Worm (Caenorhabditis elegans) whole organism, late embryonic: ENCODE measurements around the gene F49F1.9.
"Not testable (repeated sequence)": the region's sequence is repeated elsewhere in the genome, so short reads cannot be mapped to it uniquely, and the experiment has no call there.

Experiments used
- K09A11.1 ChIP-seq: sonication (generic microtip); optimal IDR thresholded peaks from 2 replicates; lab custom pipeline; 2017; ENCODE audit warnings: antibody characterized with exemption, mild to moderate bottlenecking, missing genetic modification characterization, missing compliant biosample characterization; ENCODE audit not compliant: insufficient read depth
- T23F11.4 ChIP-seq: fragments of 200-800 bp; sonication (Bioruptor generic); optimal IDR thresholded peaks from 2 replicates; lab custom pipeline; 2018; ENCODE audit warnings: mild to moderate bottlenecking, missing genetic modification characterization, missing compliant biosample characterization
- ahr-1 ChIP-seq: sonication (generic microtip); optimal IDR thresholded peaks from 2 replicates; lab custom pipeline; 2016; ENCODE audit warnings: missing genetic modification characterization, missing compliant biosample characterization
- ceh-18 ChIP-seq: sonication (generic microtip); optimal IDR thresholded peaks from 2 replicates; lab custom pipeline; 2016; ENCODE audit warnings: missing genetic modification characterization, missing compliant biosample characterization
- ceh-19 ChIP-seq: fragments of 200-800 bp; sonication (Bioruptor generic); optimal IDR thresholded peaks from 2 replicates; lab custom pipeline; 2018; ENCODE audit warnings: mild to moderate bottlenecking, missing genetic modification characterization, missing compliant biosample characterization
- ceh-22 ChIP-seq: sonication (generic microtip); optimal IDR thresholded peaks from 2 replicates; lab custom pipeline; 2017; ENCODE audit warnings: missing biosample characterization, missing genetic modification characterization
- ceh-30 ChIP-seq: fragments of 150-350 bp; optimal IDR thresholded peaks from 2 replicates; lab custom pipeline; 2014; ENCODE audit warnings: missing biosample characterization, missing genetic modification characterization
- ceh-31 ChIP-seq: sonication (generic microtip); optimal IDR thresholded peaks from 2 replicates; lab custom pipeline; 2016; ENCODE audit warnings: missing genetic modification characterization, missing compliant biosample characterization
- ceh-45 ChIP-seq: fragments of 200-800 bp; sonication (Bioruptor generic); IDR thresholded peaks from 2 replicates; pipeline ENCODE4 v1.3.6; 2022; ENCODE audit warnings: missing genetic modification reagents, missing genetic modification characterization, missing compliant biosample characterization
- ceh-6 ChIP-seq: fragments of 200-800 bp; sonication (Bioruptor generic); optimal IDR thresholded peaks from 2 replicates; lab custom pipeline; 2018; ENCODE audit warnings: mild to moderate bottlenecking, missing genetic modification characterization, missing compliant biosample characterization
- che-1 ChIP-seq: sonication (generic microtip); optimal IDR thresholded peaks from 2 replicates; lab custom pipeline; 2016; ENCODE audit warnings: mild to moderate bottlenecking, missing genetic modification characterization, missing compliant biosample characterization
- dmd-4 ChIP-seq: sonication (generic microtip); optimal IDR thresholded peaks from 2 replicates; lab custom pipeline; 2016; ENCODE audit warnings: borderline replicate concordance, missing genetic modification characterization, missing compliant biosample characterization
- dve-1 ChIP-seq: sonication (generic microtip); optimal IDR thresholded peaks from 2 replicates; lab custom pipeline; 2017; ENCODE audit warnings: antibody characterized with exemption, mild to moderate bottlenecking, missing genetic modification characterization, missing compliant biosample characterization
- fax-1 ChIP-seq: sonication (generic microtip); optimal IDR thresholded peaks from 2 replicates; lab custom pipeline; 2016; ENCODE audit warnings: missing genotype, missing genetic modification characterization, missing compliant biosample characterization
- fkh-10 ChIP-seq: fragments of 150-350 bp; optimal IDR thresholded peaks from 2 replicates; lab custom pipeline; 2014; ENCODE audit warnings: missing biosample characterization, missing genetic modification reagents, missing genetic modification characterization
- fkh-6 ChIP-seq: sonication (generic microtip); optimal IDR thresholded peaks from 2 replicates; lab custom pipeline; 2016; ENCODE audit warnings: missing genetic modification characterization, missing compliant biosample characterization
- gmeb-2 ChIP-seq: sonication (generic microtip); optimal IDR thresholded peaks from 2 replicates; lab custom pipeline; 2016; ENCODE audit warnings: missing genetic modification characterization, inconsistent platforms, missing compliant biosample characterization
- hlh-15 ChIP-seq: sonication (generic microtip); optimal IDR thresholded peaks from 2 replicates; lab custom pipeline; 2016; ENCODE audit warnings: missing genetic modification characterization, missing compliant biosample characterization
- madf-2 ChIP-seq: sonication (generic microtip); optimal IDR thresholded peaks from 2 replicates; lab custom pipeline; 2017; ENCODE audit warnings: missing genetic modification characterization, missing compliant biosample characterization
- mec-3 ChIP-seq: sonication (generic microtip); optimal IDR thresholded peaks from 2 replicates; lab custom pipeline; 2016; ENCODE audit warnings: borderline replicate concordance, missing genetic modification characterization, missing compliant biosample characterization
- nhr-11 ChIP-seq: fragments of 150-350 bp; optimal IDR thresholded peaks from 2 replicates; lab custom pipeline; 2014; ENCODE audit warnings: missing biosample characterization, missing genetic modification characterization
- nhr-232 ChIP-seq: sonication (generic microtip); optimal IDR thresholded peaks from 2 replicates; lab custom pipeline; 2016; ENCODE audit warnings: missing genetic modification characterization, missing compliant biosample characterization
- pag-3 ChIP-seq: sonication (generic microtip); optimal IDR thresholded peaks from 2 replicates; lab custom pipeline; 2016; ENCODE audit warnings: missing compliant biosample characterization, missing genetic modification characterization, borderline replicate concordance
- pax-1 ChIP-seq: fragments of 150-350 bp; optimal IDR thresholded peaks from 2 replicates; lab custom pipeline; 2014; ENCODE audit warnings: missing biosample characterization, missing genetic modification characterization
- pha-4 ChIP-seq: fragments of 150-350 bp; optimal IDR thresholded peaks from 2 replicates; lab custom pipeline; 2018; ENCODE audit warnings: missing biosample characterization, missing genetic modification reagents, missing genetic modification characterization
- pqm-1 ChIP-seq: sonication (generic microtip); optimal IDR thresholded peaks from 2 replicates; lab custom pipeline; 2016; ENCODE audit warnings: missing genetic modification characterization, missing compliant biosample characterization
- ref-2 ChIP-seq: sonication (generic microtip); optimal IDR thresholded peaks from 2 replicates; lab custom pipeline; 2016; ENCODE audit warnings: missing genetic modification characterization, missing compliant biosample characterization
- rnt-1 ChIP-seq: sonication (generic microtip); optimal IDR thresholded peaks from 2 replicates; lab custom pipeline; 2016; ENCODE audit warnings: missing genetic modification characterization, missing compliant biosample characterization
- sdc-2 ChIP-seq: sonication (generic microtip); optimal IDR thresholded peaks from 2 replicates; lab custom pipeline; 2016; ENCODE audit warnings: missing genotype, missing genetic modification characterization, missing compliant biosample characterization
- sox-4 ChIP-seq: sonication (generic microtip); optimal IDR thresholded peaks from 2 replicates; lab custom pipeline; 2017; ENCODE audit warnings: mild to moderate bottlenecking, missing genetic modification characterization, inconsistent platforms, missing compliant biosample characterization
- unc-3 ChIP-seq, 2 experiments: fragments of 200-800 bp in 1 of 2; sonication (Bioruptor generic) in 1 of 2; sonication (generic microtip) in 1 of 2; conservative IDR thresholded peaks in 1 of 2; optimal IDR thresholded peaks in 1 of 2; 2 replicates each; pipeline versions ENCODE4 v1.3.6 to Lab custom; 2016 to 2022; ENCODE audit warnings: missing compliant biosample characterization in 2 of 2, missing genetic modification characterization in 2 of 2, missing genetic modification reagents in 1 of 2
- unc-42 ChIP-seq: sonication (generic microtip); optimal IDR thresholded peaks from 2 replicates; lab custom pipeline; 2016; ENCODE audit warnings: missing genotype, missing genetic modification characterization, missing compliant biosample characterization
- unc-86 ChIP-seq: sonication (generic microtip); optimal IDR thresholded peaks from 2 replicates; lab custom pipeline; 2016; ENCODE audit warnings: missing genetic modification characterization, missing compliant biosample characterization
- zip-5 ChIP-seq: sonication (generic microtip); optimal IDR thresholded peaks from 2 replicates; lab custom pipeline; 2016; ENCODE audit warnings: missing genetic modification characterization, missing compliant biosample characterization

F49F1.9 gene

ce11 chrIV:4142986-4143385 is 5.6 kb upstream of the F49F1.9 start, which contains the start of gene F49F1.12:
Gene F49F1.12, minus strand, starts transcription at chrIV:4143086.
- not testable (repeated sequence) for TF ChIP-seq sox-4, pag-3, zip-5 (tag; lab: Kevin White, UChicago)

ce11 chrIV:4141311-4141710 is 3.9 kb upstream of the F49F1.9 start, which contains the start of gene F49F1.11:
Gene F49F1.11, minus strand, starts transcription at chrIV:4141411.
- no peak for TF ChIP-seq dmd-4 (tag; lab: Kevin White, UChicago)
- TF ChIP-seq fax-1 (tag; lab: Kevin White, UChicago) = no peak
- TF ChIP-seq fkh-10 = no peak
- no peak for TF ChIP-seq zip-5 (tag; lab: Kevin White, UChicago)
- TF ChIP-seq gmeb-2 (tag; lab: Kevin White, UChicago) = no peak
- no peak for TF ChIP-seq ceh-19 (GFP tag; lab: Kevin White, UChicago)
- no peak for TF ChIP-seq unc-86 (tag; lab: Kevin White, UChicago)
- no peak for TF ChIP-seq unc-3 (GFP tag; conservative IDR thresholded peaks at IDR 0.05; lab: Robert Waterston, UW)
- TF ChIP-seq unc-3 (tag; optimal IDR thresholded peaks at IDR 0.05; lab: Kevin White, UChicago) = no peak

- no peak for TF ChIP-seq fax-1 (tag; lab: Kevin White, UChicago)
- no peak for TF ChIP-seq sox-4 (tag; lab: Kevin White, UChicago)
- no peak for TF ChIP-seq dve-1
- no peak for TF ChIP-seq unc-42 (tag; lab: Kevin White, UChicago)
- no peak for TF ChIP-seq rnt-1
- no peak for TF ChIP-seq ceh-19 (GFP tag; lab: Kevin White, UChicago)
- TF ChIP-seq ceh-6 (GFP tag; lab: Kevin White, UChicago) = no peak
- TF ChIP-seq mec-3 (tag; lab: Kevin White, UChicago) = no peak
- no peak for TF ChIP-seq sdc-2 (tag; lab: Kevin White, UChicago)
Observed at ce11 chrIV:4140265-4140664, 2.9 kb upstream of the F49F1.9 start, which contains the start of gene F49F1.18. Gene F49F1.18, minus strand, starts transcription at chrIV:4140365.

- TF ChIP-seq ceh-30 (no peak), pax-1 (tag; lab: Kevin White, UChicago) (no peak), nhr-11 (tag; lab: Kevin White, UChicago) (no peak), pha-4 (no peak), unc-86 (tag; lab: Kevin White, UChicago) (no peak), ref-2 (tag; lab: Kevin White, UChicago) (no peak), pag-3 (tag; lab: Kevin White, UChicago) (no peak), ceh-22 (tag; lab: Kevin White, UChicago) (no peak), mec-3 (tag; lab: Kevin White, UChicago) (no peak)
Observed at ce11 chrIV:4139022-4139421, 1.6 kb upstream of the F49F1.9 start, which contains the start of gene F49F1.10. Gene F49F1.10, minus strand, starts transcription at chrIV:4139122.

- TF ChIP-seq fkh-6 (no peak), pax-1 (tag; lab: Kevin White, UChicago) (no peak), ceh-31 (tag; lab: Kevin White, UChicago) (no peak), ceh-22 (tag; lab: Kevin White, UChicago) (no peak), K09A11.1 (no peak)
- TF ChIP-seq, all 69 proteins: peak for 0
Observed at ce11 chrIV:4135744-4136143, 1.6 kb downstream of the F49F1.9 start, which contains the start of gene F49F1.17. Gene F49F1.17, minus strand, starts transcription at chrIV:4135844.

ce11 chrIV:4125657-4126056 is 11.7 kb downstream of the F49F1.9 start, which contains the start of gene F49F1.7:
Gene F49F1.7, minus strand, starts transcription at chrIV:4125757.
- TF ChIP-seq ahr-1; hlh-15 (tag; lab: Kevin White, UChicago); ceh-18: not testable (repeated sequence)

ce11 chrIV:4123083-4123482 is 14.3 kb downstream of the F49F1.9 start, which contains the start of gene mul-1:
Gene mul-1, minus strand, starts transcription at chrIV:4123166.
- TF ChIP-seq madf-2 (tag; lab: Kevin White, UChicago) = no peak
- no peak for TF ChIP-seq che-1 (tag; lab: Kevin White, UChicago)
- TF ChIP-seq pqm-1 (tag; lab: Kevin White, UChicago) = no peak
- TF ChIP-seq nhr-232 (tag; lab: Kevin White, UChicago) = no peak
- no peak for TF ChIP-seq T23F11.4 (GFP tag; lab: Kevin White, UChicago)
- TF ChIP-seq ceh-18 = no peak
- no peak for TF ChIP-seq unc-42 (tag; lab: Kevin White, UChicago)
- no peak for TF ChIP-seq ceh-45 (GFP tag; lab: Robert Waterston, UW)
